Worm (Caenorhabditis elegans) whole organism, L4/young adult: Measurements from ENCODE around the gene F28H6.8.

ENCODE experiments used
- W03F9.2 ChIP-seq: fragments of 150-350 bp; optimal IDR thresholded peaks from 2 replicates; lab custom pipeline; 2014; ENCODE audit warnings: missing biosample characterization, missing genetic modification characterization
- dao-5 ChIP-seq: sonication (generic microtip); optimal IDR thresholded peaks from 2 replicates; lab custom pipeline; 2016; ENCODE audit warnings: missing genotype, missing genetic modification characterization, moderate library complexity, missing compliant biosample characterization
- him-1 ChIP-seq: sonication (generic microtip); optimal IDR thresholded peaks from 2 replicates; lab custom pipeline; 2016; ENCODE audit warnings: missing genotype, missing genetic modification reagents, missing genetic modification characterization, missing compliant biosample characterization

Gene F28H6.8

ce11 chrX:14147400-14147799 lies 13.3 kb upstream of the F28H6.8 start, which contains the start of gene akt-2:
akt-2 (plus strand) TSS chrX:14147700.
- no peak for TF ChIP-seq him-1 (tag; lab: Kevin White, UChicago)
- TF ChIP-seq W03F9.2: no peak
- TF ChIP-seq dao-5 (tag; lab: Kevin White, UChicago): no peak

- peak; percentile 77 for TF ChIP-seq W03F9.2
- TF ChIP-seq him-1 (tag; lab: Kevin White, UChicago): peak; percentile 30
- TF ChIP-seq dao-5 (tag; lab: Kevin White, UChicago): no peak
These were observed 12.6 kb upstream of the F28H6.8 start for ce11 chrX:14146740-14147140.

- no peak for TF ChIP-seq W03F9.2
- no peak for TF ChIP-seq dao-5 (tag; lab: Kevin White, UChicago)
- no peak for TF ChIP-seq him-1 (tag; lab: Kevin White, UChicago)
These were observed 11.5 kb upstream of the F28H6.8 start for ce11 chrX:14145634-14146033.

ce11 chrX:14141896-14142392 lies 7.8 kb upstream of the F28H6.8 start, which contains the start of gene ceh-89:
ceh-89 (plus strand) TSS chrX:14141946.
- no peak for TF ChIP-seq dao-5 (tag; lab: Kevin White, UChicago)
- no peak for TF ChIP-seq W03F9.2
- no peak for TF ChIP-seq him-1 (tag; lab: Kevin White, UChicago)

ce11 chrX:14141344-14141841 lies 7.2 kb upstream of the F28H6.8 start:
- TF ChIP-seq dao-5 (tag; lab: Kevin White, UChicago): no peak
- TF ChIP-seq him-1 (tag; lab: Kevin White, UChicago): no peak
- TF ChIP-seq W03F9.2: no peak

ce11 chrX:14140040-14140439 lies 5.9 kb upstream of the F28H6.8 start, which contains the start of gene nkat-1:
nkat-1 (minus strand) TSS chrX:14140140.
- TF ChIP-seq him-1 (tag; lab: Kevin White, UChicago) (no peak), dao-5 (tag; lab: Kevin White, UChicago) (no peak), W03F9.2 (no peak)

ce11 chrX:14134883-14135282 lies 739 bp upstream of the F28H6.8 start:
- peak; percentile 23 for TF ChIP-seq W03F9.2
- no peak for TF ChIP-seq him-1 (tag; lab: Kevin White, UChicago)
- TF ChIP-seq dao-5 (tag; lab: Kevin White, UChicago): no peak

- no peak for TF ChIP-seq dao-5 (tag; lab: Kevin White, UChicago)
These were observed 1.5 kb downstream of the F28H6.8 start for ce11 chrX:14132677-14133076.

- TF ChIP-seq him-1 (tag; lab: Kevin White, UChicago) (no peak), dao-5 (tag; lab: Kevin White, UChicago) (no peak), W03F9.2 (no peak)
These were observed 2.7 kb downstream of the F28H6.8 start for ce11 chrX:14131476-14131875.

ce11 chrX:14127291-14127922 lies 6.7 kb downstream of the F28H6.8 start, which contains the start of gene F28H6.4:
F28H6.4 (plus strand) TSS chrX:14127872.
- no peak for TF ChIP-seq dao-5 (tag; lab: Kevin White, UChicago)
- no peak for TF ChIP-seq him-1 (tag; lab: Kevin White, UChicago)
- no peak for TF ChIP-seq W03F9.2

ce11 chrX:14125870-14126269 lies 8.3 kb downstream of the F28H6.8 start, which contains the start of gene F28H6.6:
F28H6.6 (minus strand) TSS chrX:14125879.
- TF ChIP-seq W03F9.2: no peak
- TF ChIP-seq dao-5 (tag; lab: Kevin White, UChicago): no peak
- TF ChIP-seq him-1 (tag; lab: Kevin White, UChicago): no peak

ce11 chrX:14118762-14119161 lies 15.4 kb downstream of the F28H6.8 start:
- TF ChIP-seq dao-5 (tag; lab: Kevin White, UChicago): no peak
- TF ChIP-seq W03F9.2: no peak
- no peak for TF ChIP-seq him-1 (tag; lab: Kevin White, UChicago)

ce11 chrX:14115480-14116161 lies 18.5 kb downstream of the F28H6.8 start, which contains the start of gene F28H6.7:
F28H6.7 (plus strand) TSS chrX:14116111.
- no peak for TF ChIP-seq him-1 (tag; lab: Kevin White, UChicago)
- peak; percentile 17 for TF ChIP-seq dao-5 (tag; lab: Kevin White, UChicago)

- no peak for TF ChIP-seq dao-5 (tag; lab: Kevin White, UChicago)
- no peak for TF ChIP-seq him-1 (tag; lab: Kevin White, UChicago)
- no peak for TF ChIP-seq W03F9.2
These were observed 20.8 kb downstream of the F28H6.8 start, which contains the start of gene nhr-281 for ce11 chrX:14113347-14113746. nhr-281 (minus strand) TSS chrX:14113447.
